Fruit fly (Drosophila melanogaster) whole organism, wandering third instar larva: Measurements from ENCODE around the gene Pkc98E.

Experiments
- Abd-B ChIP-seq: fragments of >200 bp; optimal IDR thresholded peaks from 2 replicates; lab custom pipeline; 2017; ENCODE audit warnings: missing biosample characterization, missing genetic modification characterization
- CG32264 ChIP-seq: fragments of 200-800 bp; sonication (Bioruptor generic); optimal IDR thresholded peaks from 2 replicates; lab custom pipeline; 2016; ENCODE audit warnings: missing biosample characterization, missing genetic modification characterization
- CG9705 ChIP-seq: fragments of 200-800 bp; sonication (Bioruptor generic); optimal IDR thresholded peaks from 2 replicates; lab custom pipeline; 2018; ENCODE audit warnings: missing biosample characterization, mild to moderate bottlenecking, missing genetic modification characterization
- CrebA ChIP-seq: fragments of 200-800 bp; sonication (Bioruptor generic); optimal IDR thresholded peaks from 2 replicates; lab custom pipeline; 2016; ENCODE audit warnings: missing biosample characterization, mild to moderate bottlenecking, missing genetic modification characterization, borderline replicate concordance
- Dfd ChIP-seq: fragments of >200 bp; optimal IDR thresholded peaks from 2 replicates; lab custom pipeline; 2017; ENCODE audit warnings: missing biosample characterization, missing genetic modification characterization
- Dif ChIP-seq: fragments of 200-275, 200-300 bp; sonication (Bioruptor generic); optimal IDR thresholded peaks from 2 replicates; lab custom pipeline; 2018; ENCODE audit warnings: missing biosample characterization, missing genetic modification characterization; ENCODE audit not compliant: partially characterized antibody
- GATAd ChIP-seq: sonication (Bioruptor generic); optimal IDR thresholded peaks from 2 replicates; lab custom pipeline; 2016; ENCODE audit warnings: missing biosample characterization, missing genetic modification characterization
- HLH106 ChIP-seq: fragments of 200-800 bp; optimal IDR thresholded peaks from 3 replicates; lab custom pipeline; 2019; ENCODE audit warnings: missing biosample characterization, mild to moderate bottlenecking, missing genetic modification characterization, moderate library complexity
- Hnf4 ChIP-seq: fragments of 200-800 bp; sonication (Bioruptor generic); optimal IDR thresholded peaks from 2 replicates; lab custom pipeline; 2016; ENCODE audit warnings: missing biosample characterization, mild to moderate bottlenecking, missing genetic modification characterization
- Hr78 ChIP-seq: fragments of >200 bp; optimal IDR thresholded peaks from 2 replicates; lab custom pipeline; 2017; ENCODE audit warnings: missing biosample characterization, missing genetic modification characterization
- Hr83 ChIP-seq: fragments of 200-300 bp; sonication (Bioruptor generic); optimal IDR thresholded peaks from 2 replicates; lab custom pipeline; 2016; ENCODE audit warnings: missing biosample characterization, mild to moderate bottlenecking, missing genetic modification characterization, moderate library complexity; ENCODE audit not compliant: poor library complexity, severe bottlenecking
- Jra ChIP-seq: sonication (Bioruptor generic); optimal IDR thresholded peaks from 2 replicates; lab custom pipeline; 2016; ENCODE audit warnings: missing biosample characterization, missing genetic modification characterization
- Mio ChIP-seq: sonication (Bioruptor generic); optimal IDR thresholded peaks from 2 replicates; lab custom pipeline; 2016; ENCODE audit warnings: missing biosample characterization, missing genetic modification characterization
- Myc ChIP-seq: fragments of >200 bp; optimal IDR thresholded peaks from 2 replicates; lab custom pipeline; 2017
- N ChIP-seq: fragments of >200 bp; optimal IDR thresholded peaks from 2 replicates; lab custom pipeline; 2018; ENCODE audit warnings: missing biosample characterization, missing external identifiers, missing genetic modification characterization
- OdsH ChIP-seq: fragments of 200-800 bp; sonication (Bioruptor generic); optimal IDR thresholded peaks from 2 replicates; lab custom pipeline; 2016; ENCODE audit warnings: missing biosample characterization, mild to moderate bottlenecking, missing genetic modification characterization
- Rel ChIP-seq, 2 experiments: fragments of 200-800 bp; sonication (Bioruptor generic) in 1 of 2; optimal IDR thresholded peaks; 2 replicates in 1 of 2; 3 replicates in 1 of 2; lab custom pipeline; 2016 to 2019; ENCODE audit warnings: mild to moderate bottlenecking in 2 of 2, missing biosample characterization in 2 of 2, missing genetic modification characterization in 2 of 2, moderate library complexity in 1 of 2
- Sp1 ChIP-seq: fragments of 200-800 bp; sonication (Bioruptor generic); optimal IDR thresholded peaks from 3 replicates; lab custom pipeline; 2019; ENCODE audit warnings: missing biosample characterization, mild to moderate bottlenecking, missing genetic modification characterization, moderate library complexity
- Vsx2 ChIP-seq: fragments of 200-300, 225-300 bp; sonication (Bioruptor generic); optimal IDR thresholded peaks from 2 replicates; lab custom pipeline; 2018; ENCODE audit warnings: missing biosample characterization, missing genetic modification characterization; ENCODE audit not compliant: partially characterized antibody
- br ChIP-seq: fragments of 200-800 bp; sonication (Bioruptor generic); optimal IDR thresholded peaks from 2 replicates; lab custom pipeline; 2016; ENCODE audit warnings: missing biosample characterization, missing genetic modification characterization
- brk ChIP-seq: fragments of 200-800 bp; sonication (Bioruptor generic); optimal IDR thresholded peaks from 2 replicates; lab custom pipeline; 2016; ENCODE audit warnings: missing biosample characterization, mild to moderate bottlenecking, missing genetic modification characterization
- dl ChIP-seq, 2 experiments: fragments of 175-275, 200-275 bp in 1 of 2; fragments of 200-275 bp in 1 of 2; sonication (Bioruptor generic); optimal IDR thresholded peaks; lab custom pipeline; 2018; ENCODE audit warnings: mild to moderate bottlenecking in 2 of 2, missing biosample characterization in 2 of 2, missing genetic modification characterization in 2 of 2, moderate library complexity in 2 of 2; ENCODE audit not compliant: partially characterized antibody in 2 of 2, insufficient read depth in 1 of 2
- dmrt93B ChIP-seq: fragments of 200-800 bp; sonication (Bioruptor generic); optimal IDR thresholded peaks from 2 replicates; lab custom pipeline; 2018; ENCODE audit warnings: missing biosample characterization, mild to moderate bottlenecking, missing genetic modification characterization
- dsf ChIP-seq: sonication (Bioruptor generic); optimal IDR thresholded peaks from 2 replicates; lab custom pipeline; 2016; ENCODE audit warnings: missing biosample characterization, missing genetic modification characterization, borderline replicate concordance
- ey ChIP-seq: fragments of 200-800 bp; sonication (Bioruptor generic); optimal IDR thresholded peaks from 2 replicates; lab custom pipeline; 2016; ENCODE audit warnings: missing biosample characterization, missing genetic modification characterization
- foxo ChIP-seq, 2 experiments: fragments of 200-800 bp; sonication (Bioruptor generic); optimal IDR thresholded peaks; 2 replicates in 1 of 2; 3 replicates in 1 of 2; lab custom pipeline; 2016 to 2017; ENCODE audit warnings: missing biosample characterization in 2 of 2, missing genetic modification characterization in 2 of 2
- fru ChIP-seq: fragments of 200-800 bp; sonication (Bioruptor generic); optimal IDR thresholded peaks from 3 replicates; lab custom pipeline; 2016; ENCODE audit warnings: missing biosample characterization, mild to moderate bottlenecking, missing genetic modification characterization
- h ChIP-seq: fragments of 200-800 bp; sonication (Bioruptor generic); optimal IDR thresholded peaks from 3 replicates; lab custom pipeline; 2016; ENCODE audit warnings: missing biosample characterization, mild to moderate bottlenecking, missing genetic modification characterization
- jim ChIP-seq: fragments of 175-275, 200-325 bp; sonication (Bioruptor generic); optimal IDR thresholded peaks from 2 replicates; lab custom pipeline; 2016; ENCODE audit warnings: missing biosample characterization, mild to moderate bottlenecking, missing genetic modification characterization
- lola ChIP-seq: fragments of >200 bp; optimal IDR thresholded peaks from 2 replicates; lab custom pipeline; 2017; ENCODE audit warnings: missing biosample characterization, missing genetic modification characterization
- pan ChIP-seq: fragments of >200 bp; optimal IDR thresholded peaks from 2 replicates; lab custom pipeline; 2017
- psq ChIP-seq: fragments of 200-800 bp; sonication (Bioruptor generic); optimal IDR thresholded peaks from 3 replicates; lab custom pipeline; 2017; ENCODE audit warnings: missing biosample characterization, mild to moderate bottlenecking, missing genetic modification characterization, moderate library complexity
- rgr ChIP-seq: fragments of 200-800 bp; sonication (Bioruptor generic); optimal IDR thresholded peaks from 3 replicates; lab custom pipeline; 2016; ENCODE audit warnings: missing biosample characterization, mild to moderate bottlenecking, missing genetic modification characterization
- sage ChIP-seq: fragments of 200-800 bp; sonication (Bioruptor generic); optimal IDR thresholded peaks from 2 replicates; lab custom pipeline; 2016; ENCODE audit warnings: missing biosample characterization, mild to moderate bottlenecking, missing genetic modification characterization
- sv ChIP-seq: fragments of 200-800 bp; sonication (Bioruptor generic); optimal IDR thresholded peaks from 3 replicates; lab custom pipeline; 2016; ENCODE audit warnings: missing biosample characterization, missing genetic modification characterization
- tai ChIP-seq: sonication (Bioruptor generic); optimal IDR thresholded peaks from 2 replicates; lab custom pipeline; 2016; ENCODE audit warnings: missing biosample characterization, missing genetic modification characterization
- usp ChIP-seq: fragments of >200 bp; optimal IDR thresholded peaks from 2 replicates; lab custom pipeline; 2017; ENCODE audit warnings: missing biosample characterization, missing genetic modification characterization
- woc ChIP-seq: sonication (Bioruptor generic); optimal IDR thresholded peaks from 2 replicates; lab custom pipeline; 2016; ENCODE audit warnings: missing biosample characterization, mild to moderate bottlenecking, missing genetic modification characterization

The Pkc98E gene

DNA sequence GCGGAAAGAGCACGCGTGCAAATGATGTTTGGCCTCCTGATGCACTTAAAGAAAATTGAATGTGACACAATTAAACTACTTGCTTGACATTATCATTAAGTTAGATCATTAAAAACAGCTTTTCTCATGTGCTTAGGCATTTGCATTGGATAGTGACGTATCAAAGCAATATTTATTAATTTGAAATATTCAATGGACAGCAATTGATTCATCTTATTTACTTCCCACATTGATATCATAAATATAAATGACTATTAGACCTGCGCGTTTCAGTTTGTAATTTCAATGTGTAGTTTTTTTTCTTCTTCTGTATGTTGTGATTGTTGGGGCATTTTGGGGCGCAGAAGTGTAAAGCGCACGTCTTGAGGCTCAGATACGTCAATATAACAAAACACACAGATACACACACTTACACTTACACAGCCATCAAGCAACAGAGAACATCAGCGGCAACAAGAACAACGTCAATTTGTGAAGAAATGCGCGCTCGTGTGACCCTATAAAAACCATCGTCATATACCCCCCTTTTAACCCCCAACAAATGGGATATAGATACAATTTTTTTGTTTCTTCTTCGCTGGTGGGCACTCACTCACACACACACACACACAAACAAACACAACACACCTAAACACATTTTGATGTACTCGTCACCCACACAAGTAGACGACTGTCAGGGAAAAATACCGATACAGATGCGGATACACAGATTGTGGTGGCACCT lies 50.1 kb downstream of the Pkc98E start:
- TF ChIP-seq Sp1, result peak; percentile 37
- peak; percentile 36 for TF ChIP-seq rgr (GFP tag; lab: Kevin White, UChicago)
- TF ChIP-seq dmrt93B (GFP tag; lab: Kevin White, UChicago), result peak; percentile 45
- TF ChIP-seq sage (GFP tag; lab: Kevin White, UChicago), result peak; percentile 17
- TF ChIP-seq Dif (GFP tag; lab: Kevin White, UChicago), result no peak
- peak; percentile 60 for TF ChIP-seq ey (GFP tag; lab: Kevin White, UChicago)
- TF ChIP-seq OdsH, result peak; percentile 47
- peak; percentile 56 for TF ChIP-seq woc (GFP tag; lab: Kevin White, UChicago)
- no peak for TF ChIP-seq pan (lab: Kevin White, UChicago)
- TF ChIP-seq Myc, result no peak
- TF ChIP-seq Dfd (GFP tag; lab: Kevin White, UChicago), result peak; percentile 47
- TF ChIP-seq N (GFP tag; lab: Kevin White, UChicago), result no peak
- TF ChIP-seq HLH106 (tag; lab: Kevin White, UChicago), result peak; percentile 54
- no peak for TF ChIP-seq dsf (GFP tag; lab: Kevin White, UChicago)
- peak in 1 of 2 experiments; percentile 58 for TF ChIP-seq foxo (GFP tag; optimal IDR thresholded peaks at IDR 0.05; lab: Kevin White, UChicago)
- peak; percentile 52 for TF ChIP-seq sv (GFP tag; lab: Kevin White, UChicago)
- no peak for TF ChIP-seq Rel (GFP tag; optimal IDR thresholded peaks at IDR 0.05; lab: Kevin White, UChicago)
- TF ChIP-seq Rel (tag; optimal IDR thresholded peaks at IDR 0.05; lab: Kevin White, UChicago), result no peak
- peak; percentile 33 for TF ChIP-seq br
- TF ChIP-seq fru, result peak; percentile 62
- TF ChIP-seq h (GFP tag; lab: Kevin White, UChicago), result peak; percentile 64
- TF ChIP-seq dl (GFP tag; optimal IDR thresholded peaks at IDR 0.05; lab: Kevin White, UChicago; ENCODE audit: insufficient read depth in 1 of 2, partially characterized antibody in 2 of 2), result no peak
- no peak for TF ChIP-seq Jra (GFP tag; lab: Kevin White, UChicago)

DNA sequence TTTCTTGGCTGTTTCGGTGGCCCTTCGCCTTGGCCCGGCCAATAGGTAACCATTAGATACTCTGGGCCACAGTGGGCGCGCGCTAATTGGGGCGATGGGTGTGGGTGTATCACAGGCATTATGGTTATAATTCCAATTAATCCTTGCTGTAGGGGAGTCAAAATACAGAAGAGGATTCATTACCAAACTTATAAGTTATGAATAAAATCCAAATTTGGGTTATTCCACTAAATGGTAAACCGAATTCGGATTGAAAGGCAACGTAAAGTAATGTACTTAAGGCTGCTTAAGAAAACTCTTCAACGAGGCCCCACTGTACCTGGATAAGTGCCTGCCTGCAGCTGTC lies 50.7 kb downstream of the Pkc98E start:
- TF ChIP-seq lola (GFP tag; lab: Kevin White, UChicago) (no peak), foxo (GFP tag; optimal IDR thresholded peaks at IDR 0.05; lab: Kevin White, UChicago) (peak in 1 of 2 experiments; percentile 8), Dfd (GFP tag; lab: Kevin White, UChicago) (no peak), OdsH (no peak), Hr83 (GFP tag; lab: Kevin White, UChicago) (no peak), usp (GFP tag; lab: Kevin White, UChicago) (no peak), HLH106 (tag; lab: Kevin White, UChicago) (peak; percentile 9), Sp1 (no peak), CG32264 (GFP tag; lab: Kevin White, UChicago) (no peak), Myc (no peak), dl (GFP tag; optimal IDR thresholded peaks at IDR 0.05; lab: Kevin White, UChicago; ENCODE audit: insufficient read depth in 1 of 2, partially characterized antibody in 2 of 2) (no peak), Hnf4 (no peak), psq (GFP tag; lab: Kevin White, UChicago) (no peak), N (GFP tag; lab: Kevin White, UChicago) (no peak)

DNA sequence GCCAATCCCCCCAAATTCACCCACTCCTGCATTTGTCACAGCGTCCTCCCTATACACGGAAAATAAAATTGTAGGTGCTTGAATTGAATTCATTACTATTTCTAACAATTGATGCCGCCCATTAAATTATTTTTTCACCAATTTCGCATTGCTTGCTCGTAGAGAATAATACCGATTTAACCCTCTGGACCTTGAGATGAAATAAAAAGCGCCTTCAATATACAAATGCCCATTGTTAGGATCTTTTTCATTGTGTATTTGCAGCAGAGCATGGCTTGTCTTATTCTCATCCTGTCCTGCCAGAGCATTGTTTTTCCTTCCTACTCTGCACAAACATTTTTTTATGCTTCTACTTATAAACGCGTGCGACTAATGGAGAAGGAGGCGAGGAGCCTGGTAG lies 52.7 kb downstream of the Pkc98E start:
- TF ChIP-seq dl (GFP tag; optimal IDR thresholded peaks at IDR 0.05; lab: Kevin White, UChicago; ENCODE audit: insufficient read depth in 1 of 2, partially characterized antibody in 2 of 2) (no peak), Jra (GFP tag; lab: Kevin White, UChicago) (no peak), dsf (GFP tag; lab: Kevin White, UChicago) (no peak), Dfd (GFP tag; lab: Kevin White, UChicago) (no peak), woc (GFP tag; lab: Kevin White, UChicago) (no peak), GATAd (GFP tag; lab: Kevin White, UChicago) (no peak), Hnf4 (no peak), fru (peak; percentile 46), br (peak; percentile 0), tai (no peak), CrebA (no peak), pan (lab: Kevin White, UChicago) (no peak), rgr (GFP tag; lab: Kevin White, UChicago) (peak; percentile 18), Rel (GFP tag; optimal IDR thresholded peaks at IDR 0.05; lab: Kevin White, UChicago) (no peak), Rel (tag; optimal IDR thresholded peaks at IDR 0.05; lab: Kevin White, UChicago) (no peak), usp (GFP tag; lab: Kevin White, UChicago) (no peak), Dif (GFP tag; lab: Kevin White, UChicago) (no peak), dmrt93B (GFP tag; lab: Kevin White, UChicago) (no peak), brk (GFP tag; lab: Kevin White, UChicago) (no peak), h (GFP tag; lab: Kevin White, UChicago) (peak; percentile 34), ey (GFP tag; lab: Kevin White, UChicago) (peak; percentile 44), Hr78 (no peak), sv (GFP tag; lab: Kevin White, UChicago) (no peak), CG32264 (GFP tag; lab: Kevin White, UChicago) (no peak), CG9705 (GFP tag; lab: Kevin White, UChicago) (no peak), OdsH (peak; percentile 24), Hr83 (GFP tag; lab: Kevin White, UChicago) (no peak), psq (GFP tag; lab: Kevin White, UChicago) (no peak), Vsx2 (GFP tag; lab: Kevin White, UChicago) (no peak), Abd-B (no peak), foxo (GFP tag; optimal IDR thresholded peaks at IDR 0.05; lab: Kevin White, UChicago) (peak in 1 of 2 experiments; percentile 42), Myc (no peak), jim (GFP tag; lab: Kevin White, UChicago) (no peak), lola (GFP tag; lab: Kevin White, UChicago) (no peak), HLH106 (tag; lab: Kevin White, UChicago) (peak; percentile 22), Sp1 (peak; percentile 1), N (GFP tag; lab: Kevin White, UChicago) (no peak), Mio (GFP tag; lab: Kevin White, UChicago) (no peak), sage (GFP tag; lab: Kevin White, UChicago) (no peak)
